Worm (Caenorhabditis elegans): Measurements from ENCODE around the gene srh-299.

ce11 chrV:15885967-15886366 is 22.8 kb downstream of the srh-299 start, which contains the start of gene T06C12.9:
- TF ChIP-seq madf-2 (tag; optimal IDR thresholded peaks at IDR 0.05), result no peak
- TF ChIP-seq pha-4 (tag; optimal IDR thresholded peaks at IDR 0.05), result no peak
- TF ChIP-seq nhr-11 (tag; optimal IDR thresholded peaks at IDR 0.05), result no peak
- TF ChIP-seq pax-1 (tag; optimal IDR thresholded peaks at IDR 0.05), result no peak

All from whole organism, late embryonic.